Worm (Caenorhabditis elegans) whole organism, L1 larva: ENCODE measurements around the gene ceh-27.
A peak's percentile ranks its signal among the peaks of the same experiment; 100 is the strongest.

Experiments used
- C04F5.9 ChIP-seq: sonication (generic microtip); optimal IDR thresholded peaks from 2 replicates; lab custom pipeline; 2016; ENCODE audit warnings: missing genetic modification characterization, missing compliant biosample characterization
- C34B4.2 ChIP-seq: sonication (generic microtip); optimal IDR thresholded peaks from 2 replicates; lab custom pipeline; 2017; ENCODE audit warnings: mild to moderate bottlenecking, missing genetic modification characterization, missing compliant biosample characterization
- F16B12.6 ChIP-seq: fragments of 150-350 bp; optimal IDR thresholded peaks from 2 replicates; lab custom pipeline; 2014; ENCODE audit warnings: missing biosample characterization, missing genetic modification characterization
- aha-1 ChIP-seq: fragments of 150-350 bp; optimal IDR thresholded peaks from 2 replicates; lab custom pipeline; 2014; ENCODE audit warnings: missing biosample characterization, missing genetic modification characterization
- blmp-1 ChIP-seq: fragments of 150-350 bp; optimal IDR thresholded peaks from 2 replicates; lab custom pipeline; 2014; ENCODE audit warnings: missing biosample characterization, missing genetic modification characterization
- ceh-63 ChIP-seq: fragments of 200-800 bp; sonication (Bioruptor generic); optimal IDR thresholded peaks from 2 replicates; lab custom pipeline; 2018; ENCODE audit warnings: mild to moderate bottlenecking, missing genetic modification characterization, missing compliant biosample characterization
- ceh-8 ChIP-seq: fragments of 200-800 bp; sonication (Bioruptor generic); optimal IDR thresholded peaks from 2 replicates; lab custom pipeline; 2018; ENCODE audit warnings: mild to moderate bottlenecking, missing genetic modification characterization, moderate library complexity, missing compliant biosample characterization
- ceh-90 ChIP-seq: sonication (generic microtip); optimal IDR thresholded peaks from 2 replicates; lab custom pipeline; 2016; ENCODE audit warnings: missing genetic modification characterization, missing compliant biosample characterization
- dsc-1 ChIP-seq: sonication (generic microtip); optimal IDR thresholded peaks from 2 replicates; lab custom pipeline; 2016; ENCODE audit warnings: mild to moderate bottlenecking, missing genetic modification characterization, missing compliant biosample characterization
- efl-3 ChIP-seq: fragments of 200-800 bp; sonication (Bioruptor generic); optimal IDR thresholded peaks from 2 replicates; lab custom pipeline; 2018; ENCODE audit warnings: mild to moderate bottlenecking, missing genetic modification characterization, missing compliant biosample characterization
- egl-13 ChIP-seq: sonication (generic microtip); optimal IDR thresholded peaks from 2 replicates; lab custom pipeline; 2016; ENCODE audit warnings: missing genotype, missing genetic modification reagents, missing genetic modification characterization, missing compliant biosample characterization
- egl-27 ChIP-seq, 2 experiments: fragments of 150-350 bp in 1 of 2; sonication (generic microtip); optimal IDR thresholded peaks; 3 replicates each; lab custom pipeline; 2017 to 2018; ENCODE audit warnings: missing biosample characterization in 2 of 2, missing genetic modification characterization in 2 of 2, missing genetic modification reagents in 2 of 2
- elt-2 ChIP-seq: sonication (generic microtip); optimal IDR thresholded peaks from 2 replicates; lab custom pipeline; 2016; ENCODE audit warnings: missing genetic modification characterization, mild to moderate bottlenecking, inconsistent platforms, missing compliant biosample characterization, missing genetic modification reagents
- ets-5 ChIP-seq: fragments of 200-800 bp; sonication (Bioruptor generic); IDR thresholded peaks from 2 replicates; pipeline ENCODE4 v1.3.6; 2022; ENCODE audit warnings: missing genetic modification characterization, missing compliant biosample characterization
- fkh-4 ChIP-seq: sonication (generic microtip); optimal IDR thresholded peaks from 2 replicates; lab custom pipeline; 2016; ENCODE audit warnings: missing compliant biosample characterization, missing genetic modification characterization, borderline replicate concordance
- fkh-8 ChIP-seq: sonication (generic microtip); optimal IDR thresholded peaks from 2 replicates; lab custom pipeline; 2016; ENCODE audit warnings: mild to moderate bottlenecking, missing genetic modification characterization, missing compliant biosample characterization
- hlh-17 ChIP-seq: fragments of 200-800 bp; sonication (Bioruptor generic); optimal IDR thresholded peaks from 2 replicates; lab custom pipeline; 2018; ENCODE audit warnings: missing genetic modification characterization, mild to moderate bottlenecking, missing compliant biosample characterization, moderate library complexity, borderline replicate concordance
- hpl-2 ChIP-seq: fragments of 150-350 bp; optimal IDR thresholded peaks from 2 replicates; lab custom pipeline; 2014; ENCODE audit warnings: missing biosample characterization, missing genetic modification reagents, missing genetic modification characterization
- irx-1 ChIP-seq: sonication (generic microtip); optimal IDR thresholded peaks from 2 replicates; lab custom pipeline; 2016; ENCODE audit warnings: missing genetic modification characterization, missing compliant biosample characterization
- isw-1 ChIP-seq: fragments of 200-800 bp; sonication (Bioruptor generic); IDR thresholded peaks from 2 replicates; pipeline ENCODE4 v1.3.6; 2022; ENCODE audit warnings: missing genetic modification characterization, missing compliant biosample characterization
- lin-13 ChIP-seq: fragments of 150-350 bp; optimal IDR thresholded peaks from 2 replicates; lab custom pipeline; 2014; ENCODE audit warnings: missing biosample characterization, missing genetic modification reagents, missing genetic modification characterization
- lin-15B ChIP-seq: fragments of 150-350 bp; sonication (generic microtip); optimal IDR thresholded peaks from 3 replicates; lab custom pipeline; 2014; ENCODE audit warnings: missing biosample characterization, missing genetic modification characterization
- lir-3 ChIP-seq: sonication (generic microtip); optimal IDR thresholded peaks from 2 replicates; lab custom pipeline; 2016; ENCODE audit warnings: mild to moderate bottlenecking, missing genetic modification characterization, moderate library complexity, missing compliant biosample characterization; ENCODE audit not compliant: poor library complexity
- lsy-2 ChIP-seq, 2 experiments: fragments of 150-350 bp; optimal IDR thresholded peaks; 2 replicates each; lab custom pipeline; 2014; ENCODE audit warnings: missing biosample characterization in 2 of 2, missing genetic modification characterization in 2 of 2
- mab-9 ChIP-seq: fragments of 200-800 bp; sonication (Bioruptor generic); IDR thresholded peaks from 2 replicates; pipeline ENCODE4 v1.3.6; 2022; ENCODE audit warnings: missing genetic modification reagents, missing genetic modification characterization, missing compliant biosample characterization
- mdl-1 ChIP-seq, 2 experiments: fragments of 150-350 bp; optimal IDR thresholded peaks; 2 replicates each; lab custom pipeline; 2014 to 2017; ENCODE audit warnings: missing biosample characterization in 2 of 2, missing genetic modification characterization in 2 of 2, inconsistent platforms in 1 of 2
- mep-1 ChIP-seq: fragments of 150-350 bp; optimal IDR thresholded peaks from 2 replicates; lab custom pipeline; 2014; ENCODE audit warnings: missing biosample characterization, missing genetic modification characterization
- nhr-11 ChIP-seq: fragments of 150-350 bp; optimal IDR thresholded peaks from 2 replicates; lab custom pipeline; 2014; ENCODE audit warnings: missing biosample characterization, missing genetic modification characterization
- nhr-19 ChIP-seq: fragments of 200-800 bp; sonication (Bioruptor generic); conservative IDR thresholded peaks from 2 replicates; pipeline ENCODE4 v1.3.6; 2022; ENCODE audit warnings: missing genetic modification characterization, missing compliant biosample characterization
- nhr-20 ChIP-seq: sonication (generic microtip); optimal IDR thresholded peaks from 2 replicates; lab custom pipeline; 2016; ENCODE audit warnings: mild to moderate bottlenecking, missing genetic modification characterization, missing compliant biosample characterization
- nhr-28 ChIP-seq: fragments of 150-350 bp; optimal IDR thresholded peaks from 2 replicates; lab custom pipeline; 2014; ENCODE audit warnings: missing biosample characterization, missing genetic modification characterization
- nhr-77 ChIP-seq: fragments of 150-350 bp; optimal IDR thresholded peaks from 2 replicates; lab custom pipeline; 2014; ENCODE audit warnings: missing biosample characterization, missing genetic modification characterization
- nhr-84 ChIP-seq: sonication (generic microtip); optimal IDR thresholded peaks from 2 replicates; lab custom pipeline; 2017; ENCODE audit warnings: missing biosample characterization, missing genetic modification characterization
- nhr-85 ChIP-seq: sonication (generic microtip); peaks from one replicate; lab custom pipeline; 2016; ENCODE audit warnings: missing genetic modification characterization, inconsistent platforms, missing compliant biosample characterization
- nhr-90 ChIP-seq: sonication (generic microtip); optimal IDR thresholded peaks from 2 replicates; lab custom pipeline; 2016; ENCODE audit warnings: mild to moderate bottlenecking, missing genetic modification characterization, missing compliant biosample characterization; ENCODE audit not compliant: poor library complexity
- pag-3 ChIP-seq: sonication (generic microtip); optimal IDR thresholded peaks from 2 replicates; lab custom pipeline; 2017; ENCODE audit warnings: missing genetic modification characterization, mild to moderate bottlenecking, missing compliant biosample characterization, antibody characterized with exemption, borderline replicate concordance; ENCODE audit not compliant: insufficient read depth
- pqm-1 ChIP-seq: sonication (generic microtip); optimal IDR thresholded peaks from 3 replicates; lab custom pipeline; 2017; ENCODE audit warnings: missing biosample characterization, missing genetic modification characterization
- skn-1 ChIP-seq: fragments of 150-350 bp; optimal IDR thresholded peaks from 2 replicates; lab custom pipeline; 2014; ENCODE audit warnings: missing biosample characterization, missing genetic modification characterization
- snpc-4 ChIP-seq: fragments of 150-350 bp; optimal IDR thresholded peaks from 2 replicates; lab custom pipeline; 2014; ENCODE audit warnings: missing biosample characterization, missing genetic modification characterization
- snu-23 ChIP-seq: sonication (generic microtip); optimal IDR thresholded peaks from 2 replicates; lab custom pipeline; 2016; ENCODE audit warnings: missing genetic modification characterization, missing compliant biosample characterization
- sup-37 ChIP-seq: fragments of 200-800 bp; sonication (Bioruptor generic); optimal IDR thresholded peaks from 2 replicates; lab custom pipeline; 2018; ENCODE audit warnings: mild to moderate bottlenecking, missing genetic modification characterization, missing compliant biosample characterization
- swsn-7 ChIP-seq: sonication (generic microtip); optimal IDR thresholded peaks from 2 replicates; lab custom pipeline; 2016; ENCODE audit warnings: missing genetic modification characterization, missing compliant biosample characterization
- tbx-2 ChIP-seq: sonication (generic microtip); optimal IDR thresholded peaks from 2 replicates; lab custom pipeline; 2016; ENCODE audit warnings: missing genetic modification characterization, missing compliant biosample characterization
- unc-62 ChIP-seq: fragments of 150-350 bp; optimal IDR thresholded peaks from 2 replicates; lab custom pipeline; 2014; ENCODE audit warnings: missing biosample characterization, missing genetic modification reagents, missing genetic modification characterization
- xbp-1 ChIP-seq: sonication (generic microtip); optimal IDR thresholded peaks from 2 replicates; lab custom pipeline; 2016; ENCODE audit warnings: missing genetic modification characterization, missing compliant biosample characterization
- zip-4 ChIP-seq: fragments of 200-800 bp; sonication (Bioruptor generic); optimal IDR thresholded peaks from 2 replicates; lab custom pipeline; 2018; ENCODE audit warnings: mild to moderate bottlenecking, missing genetic modification characterization, moderate library complexity, missing compliant biosample characterization

The ceh-27 gene

ce11 chrV:11644166-11644565 is 20.7 kb downstream of the ceh-27 start, which contains the start of gene bir-1 (continued):
- TF ChIP-seq C34B4.2 (no peak), efl-3 (GFP tag; lab: Kevin White, UChicago) (no peak), nhr-85 (peak; percentile 62), fkh-4 (tag; lab: Kevin White, UChicago) (peak; percentile 24), lin-13 (GFP tag; lab: Kevin White, UChicago) (peak; percentile 2), fkh-8 (tag; lab: Kevin White, UChicago) (peak; percentile 59), nhr-28 (tag; lab: Kevin White, UChicago) (no peak), ceh-8 (GFP tag; lab: Kevin White, UChicago) (no peak), zip-4 (GFP tag; lab: Kevin White, UChicago) (no peak), nhr-20 (tag; lab: Kevin White, UChicago) (peak; percentile 49), F16B12.6 (tag; lab: Kevin White, UChicago) (no peak), pqm-1 (no peak), unc-62 (GFP tag; lab: Kevin White, UChicago) (no peak), irx-1 (peak; percentile 52), aha-1 (no peak), mdl-1 (tag; optimal IDR thresholded peaks at IDR 0.05; lab: Kevin White, UChicago) (peak in 1 of 2 experiments; percentile 84), egl-27 (tag; optimal IDR thresholded peaks at IDR 0.05; lab: Kevin White, UChicago) (no peak), blmp-1 (tag; lab: Kevin White, UChicago) (peak; percentile 65), hlh-17 (GFP tag; lab: Kevin White, UChicago) (no peak), nhr-11 (tag; lab: Kevin White, UChicago) (no peak), lsy-2 (tag; optimal IDR thresholded peaks at IDR 0.05; lab: Kevin White, UChicago) (peak; percentile 52 to 80), nhr-77 (tag; lab: Kevin White, UChicago) (peak; percentile 18), ceh-63 (GFP tag; lab: Kevin White, UChicago) (no peak), lir-3 (tag; lab: Kevin White, UChicago) (peak; percentile 80), tbx-2 (tag; lab: Kevin White, UChicago) (peak; percentile 68), snu-23 (GFP tag; lab: Kevin White, UChicago) (peak; percentile 66), mab-9 (GFP tag; lab: Robert Waterston, UW) (peak; percentile 11; the same call in 1 of the 2 replicates), ets-5 (GFP tag; lab: Robert Waterston, UW) (no peak), sup-37 (GFP tag; lab: Kevin White, UChicago) (no peak), mep-1 (tag; lab: Kevin White, UChicago) (peak; percentile 77), ceh-90 (tag; lab: Kevin White, UChicago) (peak; percentile 69), isw-1 (GFP tag; lab: Robert Waterston, UW) (peak; percentile 60), hpl-2 (GFP tag; lab: Kevin White, UChicago) (no peak), egl-13 (peak; percentile 29), nhr-90 (tag; lab: Kevin White, UChicago) (peak; percentile 49), pag-3 (tag; lab: Kevin White, UChicago) (peak; percentile 19), elt-2 (tag; lab: Kevin White, UChicago) (no peak), lin-15B (tag; lab: Kevin White, UChicago) (peak; percentile 81), C04F5.9 (tag; lab: Kevin White, UChicago) (no peak), snpc-4 (tag; lab: Kevin White, UChicago) (peak; percentile 50), nhr-19 (GFP tag; lab: Robert Waterston, UW) (peak; percentile 21), skn-1 (tag; lab: Kevin White, UChicago) (peak; percentile 71), nhr-84 (tag; lab: Kevin White, UChicago) (no peak), xbp-1 (tag; lab: Kevin White, UChicago) (peak; percentile 67), dsc-1 (peak; percentile 40), swsn-7 (peak; percentile 54)
